Worm (Caenorhabditis elegans) whole organism, L4 larva: ENCODE measurements around the gene clec-145.

Experiments used
- F26F4.8 ChIP-seq: fragments of 200-800 bp; sonication (Bioruptor generic); conservative IDR thresholded peaks from 2 replicates; pipeline ENCODE4 v1.3.6; 2022; ENCODE audit warnings: missing genetic modification characterization, missing compliant biosample characterization
- lin-15B ChIP-seq: fragments of 150-350 bp; sonication (generic microtip); optimal IDR thresholded peaks from 3 replicates; lab custom pipeline; 2014; ENCODE audit warnings: missing biosample characterization, missing genetic modification characterization
- mdl-1 ChIP-seq, 2 experiments: fragments of 150-350 bp in 1 of 2; sonication (generic microtip) in 1 of 2; optimal IDR thresholded peaks; 2 replicates each; lab custom pipeline; 2014 to 2017; ENCODE audit warnings: missing biosample characterization in 2 of 2, missing genetic modification characterization in 2 of 2
- set-16 ChIP-seq: fragments of 200-800 bp; sonication (Bioruptor generic); IDR thresholded peaks from 2 replicates; pipeline ENCODE4 v1.3.6; 2022; ENCODE audit warnings: missing genetic modification reagents, missing genetic modification characterization, missing compliant biosample characterization
- snpc-4 ChIP-seq: fragments of 150-350 bp; optimal IDR thresholded peaks from 2 replicates; lab custom pipeline; 2014; ENCODE audit warnings: missing biosample characterization, missing genetic modification characterization
- unc-62 ChIP-seq, 3 experiments: fragments of 150-350 bp in 1 of 3; sonication (generic microtip); optimal IDR thresholded peaks in 2 of 3; peaks in 1 of 3; 1 replicate in 1 of 3; 2 replicates in 2 of 3; lab custom pipeline; 2014 to 2017; ENCODE audit warnings: missing biosample characterization in 3 of 3, missing genetic modification characterization in 3 of 3, missing genetic modification reagents in 3 of 3, missing genotype in 1 of 3
- zip-11 ChIP-seq: fragments of 200-800 bp; sonication (Bioruptor generic); IDR thresholded peaks from 2 replicates; pipeline ENCODE4 v1.3.6; 2022; ENCODE audit warnings: missing genetic modification characterization, missing compliant biosample characterization

ce11 chrII:13616000-13616399 lies 25.6 kb upstream of the clec-145 start, which contains the start of gene gst-14:
- TF ChIP-seq lin-15B (tag; lab: Kevin White, UChicago) (no peak), F26F4.8 (GFP tag; lab: Robert Waterston, UW) (no peak), zip-11 (no peak), unc-62 (GFP tag; optimal IDR thresholded peaks at IDR 0.05 in 1 of 2; lab: Kevin White, UChicago) (no peak), unc-62 (tag; optimal IDR thresholded peaks at IDR 0.05; lab: Kevin White, UChicago) (no peak), mdl-1 (tag; optimal IDR thresholded peaks at IDR 0.05; lab: Kevin White, UChicago) (no peak), set-16 (GFP tag; lab: Robert Waterston, UW) (no peak), snpc-4 (tag; lab: Kevin White, UChicago) (no peak)
